Worm (Caenorhabditis elegans): ENCODE data around the gene smex-1.
"Not testable (repeated sequence)": the region's sequence is repeated elsewhere in the genome, so short reads cannot be mapped to it uniquely, and the experiment has no call there.

smex-1 gene

DNA sequence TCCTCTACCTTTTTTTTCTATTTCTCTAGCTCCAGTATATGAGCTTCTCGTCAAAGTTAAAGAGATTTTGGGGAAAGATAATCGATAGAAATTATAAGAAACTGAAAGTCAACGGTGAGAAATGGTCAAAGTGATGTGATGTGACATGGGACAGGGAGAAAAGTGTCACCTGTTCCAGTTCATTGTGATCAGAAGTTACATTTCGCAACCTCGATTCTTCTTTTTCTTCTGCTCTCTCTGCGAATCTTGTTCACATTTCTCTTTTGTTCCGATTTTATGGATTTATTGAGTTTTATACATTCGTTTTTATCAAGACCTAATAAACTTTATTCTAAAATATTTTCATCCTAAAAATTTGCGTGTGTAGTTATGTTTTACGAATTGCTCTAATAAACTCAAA is 39.9 kb upstream of the smex-1 start:
- peak; percentile 66 for TF ChIP-seq unc-55 (GFP tag; optimal IDR thresholded peaks at IDR 0.05)
- TF ChIP-seq ceh-30 (tag; optimal IDR thresholded peaks at IDR 0.05): no peak

DNA sequence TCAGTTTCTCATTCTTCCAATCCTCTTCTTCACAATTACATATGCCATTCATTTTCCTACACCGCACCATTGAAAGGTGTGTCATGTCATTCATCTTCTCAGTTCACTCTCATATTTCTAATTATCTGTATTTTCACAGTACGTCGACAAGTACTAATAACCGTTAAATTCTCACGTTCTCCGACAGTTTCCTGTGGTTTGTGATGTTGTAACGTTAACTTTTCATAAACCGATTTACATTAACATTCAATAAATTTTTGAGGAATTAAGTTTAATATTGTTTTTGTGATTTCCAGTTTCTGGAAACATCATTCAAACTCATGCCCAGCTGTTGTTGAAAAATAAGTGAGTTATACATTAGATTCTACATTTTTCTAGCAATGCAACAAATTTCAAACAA is 38.6 kb upstream of the smex-1 start, which contains the start of gene tmd-2:
TSS of gene tmd-2 (plus strand) at position 301 of the 400 bp plus-strand sequence.
- TF ChIP-seq fkh-6 (tag; optimal IDR thresholded peaks at IDR 0.05) (no peak), odd-2 (tag; optimal IDR thresholded peaks at IDR 0.05) (no peak)

ce11 chrV:8327080-8327479 is 31.3 kb upstream of the smex-1 start:
- TF ChIP-seq pax-1 (tag; optimal IDR thresholded peaks at IDR 0.05) (no peak), unc-3 (GFP tag; conservative IDR thresholded peaks at IDR 0.05) (no peak), unc-3 (tag; optimal IDR thresholded peaks at IDR 0.05) (no peak), sdc-2 (tag; optimal IDR thresholded peaks at IDR 0.05) (no peak)

DNA sequence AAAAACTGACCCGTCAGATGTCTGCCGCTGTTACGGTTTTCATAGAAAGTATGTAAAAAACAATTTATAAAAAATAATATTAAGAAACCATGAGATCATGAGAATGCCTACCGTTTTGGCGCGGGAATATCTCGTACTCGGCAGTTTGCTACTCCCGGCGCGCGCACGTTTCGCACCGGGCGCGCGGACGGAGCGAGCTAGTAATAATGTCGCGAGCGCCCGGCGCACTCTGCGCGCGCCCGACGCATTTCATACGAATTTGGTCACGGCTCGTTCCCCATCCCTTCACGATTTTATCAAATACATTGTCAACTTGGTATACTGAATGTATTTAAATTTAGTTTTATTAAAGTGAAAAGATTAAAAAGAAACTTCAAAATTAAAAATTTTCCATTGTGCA is 30.1 kb upstream of the smex-1 start:
- TF ChIP-seq lin-11 (tag; optimal IDR thresholded peaks at IDR 0.05) (no peak), npax-4 (tag; optimal IDR thresholded peaks at IDR 0.05) (no peak)

- TF ChIP-seq elt-4 (tag; optimal IDR thresholded peaks at IDR 0.05) (no peak), ceh-24 (tag; optimal IDR thresholded peaks at IDR 0.05) (no peak), pag-3 (tag; optimal IDR thresholded peaks at IDR 0.05; ENCODE audit: borderline replicate concordance) (no peak)
These were observed 27.8 kb upstream of the smex-1 start for ce11 chrV:8323545-8323944.

ce11 chrV:8318135-8318534 is 22.4 kb upstream of the smex-1 start, which contains the start of gene clec-219:
TSS of gene clec-219 (plus strand) at chrV:8318435.
- no peak for TF ChIP-seq ceh-18 (tag; optimal IDR thresholded peaks at IDR 0.05)
- no peak for TF ChIP-seq ama-1 (optimal IDR thresholded peaks at IDR 0.05)
- TF ChIP-seq tbx-7 (tag; optimal IDR thresholded peaks at IDR 0.05): no peak
- TF ChIP-seq lim-6 (tag; optimal IDR thresholded peaks at IDR 0.05): no peak
- no peak for TF ChIP-seq ceh-31 (tag; optimal IDR thresholded peaks at IDR 0.05)
- TF ChIP-seq T23F11.4 (GFP tag; optimal IDR thresholded peaks at IDR 0.05): no peak
- no peak for TF ChIP-seq hlh-13 (GFP tag; optimal IDR thresholded peaks at IDR 0.05)
- TF ChIP-seq ceh-22 (tag; optimal IDR thresholded peaks at IDR 0.05): no peak
- TF ChIP-seq K02D7.2 (tag; optimal IDR thresholded peaks at IDR 0.05): no peak
- TF ChIP-seq dve-1 (tag; optimal IDR thresholded peaks at IDR 0.05): no peak
- TF ChIP-seq ttx-3 (tag; optimal IDR thresholded peaks at IDR 0.05): no peak
- no peak for TF ChIP-seq fkh-10 (GFP tag; optimal IDR thresholded peaks at IDR 0.05)
- no peak for TF ChIP-seq unc-3 (GFP tag; conservative IDR thresholded peaks at IDR 0.05)
- no peak for TF ChIP-seq unc-3 (tag; optimal IDR thresholded peaks at IDR 0.05)

DNA sequence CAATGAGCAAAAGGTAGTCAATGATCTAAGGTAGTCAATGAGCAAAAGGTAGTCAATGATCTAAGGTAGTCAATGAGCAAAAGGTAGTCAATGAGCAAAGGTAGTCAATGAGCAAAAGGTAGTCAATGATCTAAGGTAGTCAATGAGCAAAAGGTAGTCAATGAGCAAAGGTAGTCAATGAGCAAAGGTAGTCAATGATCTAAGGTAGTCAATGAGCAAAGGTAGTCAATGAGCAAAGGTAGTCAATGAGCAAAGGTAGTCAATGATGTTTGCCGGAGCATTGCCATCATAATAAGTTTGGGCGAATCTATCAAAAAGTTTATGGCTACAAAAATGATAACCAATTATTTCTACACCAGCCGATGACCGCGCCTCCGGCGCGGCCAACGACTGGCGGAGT is 19.0 kb upstream of the smex-1 start:
- TF ChIP-seq unc-3 (GFP tag; conservative IDR thresholded peaks at IDR 0.05) (0 out of 2 replicates have a peak, but pooled peaks have one; percentile 25), ceh-45 (GFP tag; IDR thresholded peaks at IDR 0.05) (peak; percentile 58)
- TF ChIP-seq unc-3 (tag; optimal IDR thresholded peaks at IDR 0.05): not testable (repeated sequence)

ce11 chrV:8311210-8311609 is 15.4 kb upstream of the smex-1 start, which contains the start of gene W02D7.12:
TSS of gene W02D7.12 (plus strand) at chrV:8311510.
- TF ChIP-seq nhr-11 (tag; optimal IDR thresholded peaks at IDR 0.05) (no peak), lin-11 (tag; optimal IDR thresholded peaks at IDR 0.05) (no peak), dmd-4 (tag; optimal IDR thresholded peaks at IDR 0.05; ENCODE audit: borderline replicate concordance) (no peak), pax-1 (tag; optimal IDR thresholded peaks at IDR 0.05) (no peak), sox-4 (tag; optimal IDR thresholded peaks at IDR 0.05) (no peak), hlh-13 (GFP tag; optimal IDR thresholded peaks at IDR 0.05) (no peak), elt-4 (tag; optimal IDR thresholded peaks at IDR 0.05) (no peak), ceh-19 (GFP tag; optimal IDR thresholded peaks at IDR 0.05) (no peak), che-1 (tag; optimal IDR thresholded peaks at IDR 0.05) (no peak), unc-3 (GFP tag; conservative IDR thresholded peaks at IDR 0.05) (no peak), unc-3 (tag; optimal IDR thresholded peaks at IDR 0.05) (no peak), pag-3 (tag; optimal IDR thresholded peaks at IDR 0.05; ENCODE audit: borderline replicate concordance) (no peak), madf-2 (tag; optimal IDR thresholded peaks at IDR 0.05) (no peak)
